Fruit fly (Drosophila melanogaster) whole organism, embryonic: ENCODE data around the gene Zdhhc8.
A peak's percentile ranks its signal among the peaks of the same experiment; 100 is the strongest.

Experiments used
- ATbp ChIP-seq: fragments of 200-800 bp; sonication (Bioruptor generic); optimal IDR thresholded peaks from 2 replicates; lab custom pipeline; 2017; ENCODE audit warnings: missing biosample characterization, mild to moderate bottlenecking, missing genetic modification characterization, missing genetic modification reagents
- Adf1 ChIP-seq: fragments of 200-800 bp; sonication (Bioruptor generic); IDR thresholded peaks from 2 replicates; pipeline ENCODE4 v1.3.6; 2022; ENCODE audit warnings: missing biosample characterization, missing genetic modification characterization
- Asciz ChIP-seq: fragments of 200-800 bp; sonication (Bioruptor generic); optimal IDR thresholded peaks from 2 replicates; lab custom pipeline; 2017; ENCODE audit warnings: missing biosample characterization, mild to moderate bottlenecking, missing genetic modification characterization, missing genetic modification reagents
- BtbVII ChIP-seq: fragments of 200-800 bp; sonication (Bioruptor generic); optimal IDR thresholded peaks from 3 replicates; lab custom pipeline; 2017; ENCODE audit warnings: missing biosample characterization, mild to moderate bottlenecking, missing genetic modification characterization
- CG11398 ChIP-seq: fragments of 200-800 bp; sonication (Bioruptor generic); optimal IDR thresholded peaks from 2 replicates; lab custom pipeline; 2016; ENCODE audit warnings: missing biosample characterization, missing genetic modification characterization
- CG13287 ChIP-seq: fragments of 200-800 bp; sonication (Bioruptor generic); IDR thresholded peaks from 2 replicates; pipeline ENCODE4 v1.3.6; 2022; ENCODE audit warnings: missing biosample characterization, missing genetic modification characterization; ENCODE audit not compliant: partially characterized antibody
- CG17385 ChIP-seq: fragments of 200-800 bp; sonication (Bioruptor generic); optimal IDR thresholded peaks from 3 replicates; lab custom pipeline; 2018; ENCODE audit warnings: missing biosample characterization, mild to moderate bottlenecking, missing genetic modification characterization
- CG18262 ChIP-seq: fragments of 200-800 bp; optimal IDR thresholded peaks from 3 replicates; lab custom pipeline; 2019; ENCODE audit warnings: missing biosample characterization, mild to moderate bottlenecking, missing genetic modification characterization, moderate library complexity
- CG1832 ChIP-seq: fragments of 200-800 bp; sonication (Bioruptor generic); optimal IDR thresholded peaks from 2 replicates; lab custom pipeline; 2017; ENCODE audit warnings: missing biosample characterization, mild to moderate bottlenecking, missing genetic modification characterization, inconsistent platforms
- CG18599 ChIP-seq: fragments of 200-800 bp; sonication (Bioruptor generic); optimal IDR thresholded peaks from 3 replicates; lab custom pipeline; 2017; ENCODE audit warnings: missing biosample characterization, missing genetic modification characterization, mild to moderate bottlenecking, moderate library complexity, missing genetic modification reagents
- CG2199 ChIP-seq: fragments of 200-800 bp; sonication (Bioruptor generic); IDR thresholded peaks from 3 replicates; pipeline ENCODE4 v1.3.6; 2022; ENCODE audit warnings: missing biosample characterization, missing genetic modification characterization
- CG2678 ChIP-seq: fragments of 200-800 bp; sonication (Bioruptor generic); optimal IDR thresholded peaks from 3 replicates; lab custom pipeline; 2019; ENCODE audit warnings: missing biosample characterization, mild to moderate bottlenecking, missing genetic modification characterization, moderate library complexity
- CG3163 ChIP-seq: fragments of 200-800 bp; sonication (Bioruptor generic); optimal IDR thresholded peaks from 3 replicates; lab custom pipeline; 2016; ENCODE audit warnings: missing biosample characterization, missing genetic modification characterization
- CG32772 ChIP-seq: fragments of 200-800 bp; sonication (Bioruptor generic); IDR thresholded peaks from 2 replicates; pipeline ENCODE4 v1.3.6; 2022; ENCODE audit warnings: missing biosample characterization, missing genetic modification characterization
- CG34422 ChIP-seq: fragments of 200-800 bp; sonication (Bioruptor generic); IDR thresholded peaks from 3 replicates; pipeline ENCODE4 v1.3.6; 2022; ENCODE audit warnings: missing biosample characterization, missing genetic modification characterization
- CG9215 ChIP-seq: fragments of 200-800 bp; sonication (Bioruptor generic); IDR thresholded peaks from 2 replicates; pipeline ENCODE4 v1.3.6; 2022; ENCODE audit warnings: missing biosample characterization, missing genetic modification characterization
- CG9797 ChIP-seq: fragments of 200-800 bp; sonication (Bioruptor generic); optimal IDR thresholded peaks from 3 replicates; lab custom pipeline; 2018; ENCODE audit warnings: missing biosample characterization, mild to moderate bottlenecking, missing genetic modification characterization
- CG9932 ChIP-seq: fragments of 200-800 bp; sonication (Bioruptor generic); IDR thresholded peaks from 2 replicates; pipeline ENCODE4 v1.3.6; 2022; ENCODE audit warnings: missing biosample characterization, missing genetic modification characterization
- Dbx ChIP-seq: fragments of 200-800 bp; sonication (Bioruptor generic); IDR thresholded peaks from 3 replicates; pipeline ENCODE4 v1.3.6; 2022; ENCODE audit warnings: missing biosample characterization, missing genetic modification characterization
- Doc2 ChIP-seq: fragments of 200-800 bp; sonication (Bioruptor generic); IDR thresholded peaks from 2 replicates; pipeline ENCODE4 v1.3.6; 2022; ENCODE audit warnings: missing biosample characterization, missing genetic modification characterization
- Drgx ChIP-seq: fragments of 200-800 bp; sonication (Bioruptor generic); IDR thresholded peaks from 2 replicates; pipeline ENCODE4 v1.3.6; 2022; ENCODE audit warnings: missing biosample characterization, missing genetic modification characterization
- HmgZ ChIP-seq: fragments of 200-800 bp; sonication (Bioruptor generic); optimal IDR thresholded peaks from 2 replicates; lab custom pipeline; 2018; ENCODE audit warnings: missing biosample characterization, mild to moderate bottlenecking, missing genetic modification characterization
- Med ChIP-seq: fragments of 200-800 bp; sonication (Bioruptor generic); peaks from one replicate; lab custom pipeline; 2016; ENCODE audit warnings: missing biosample characterization, missing genetic modification characterization, mild to moderate bottlenecking, inconsistent platforms, moderate library complexity
- Meics ChIP-seq: fragments of 200-800 bp; sonication (Bioruptor generic); optimal IDR thresholded peaks from 2 replicates; lab custom pipeline; 2017; ENCODE audit warnings: missing biosample characterization, mild to moderate bottlenecking, missing genetic modification characterization
- NK7.1 ChIP-seq: fragments of 200-800 bp; sonication (Bioruptor generic); optimal IDR thresholded peaks from 3 replicates; lab custom pipeline; 2016; ENCODE audit warnings: missing biosample characterization, missing genetic modification characterization
- Oaz ChIP-seq: fragments of 200-800 bp; sonication (Bioruptor generic); IDR thresholded peaks from 2 replicates; pipeline ENCODE4 v1.3.6; 2022; ENCODE audit warnings: missing biosample characterization, missing genetic modification characterization
- Rfx ChIP-seq: fragments of 200-800 bp; sonication (Bioruptor generic); IDR thresholded peaks from 2 replicates; pipeline ENCODE4 v1.3.6; 2022; ENCODE audit warnings: missing biosample characterization, missing genetic modification characterization
- Sox100B ChIP-seq: fragments of 200-800 bp; sonication (Bioruptor generic); optimal IDR thresholded peaks from 3 replicates; lab custom pipeline; 2018; ENCODE audit warnings: missing biosample characterization, mild to moderate bottlenecking, missing genetic modification characterization
- Sox102F ChIP-seq: fragments of 200-800 bp; sonication (Bioruptor generic); optimal IDR thresholded peaks from 2 replicates; lab custom pipeline; 2018; ENCODE audit warnings: missing biosample characterization, mild to moderate bottlenecking, missing genetic modification characterization, moderate library complexity
- Trl ChIP-seq, 3 experiments: fragments of >200 bp in 2 of 3; fragments of 200-800 bp in 1 of 3; sonication (Bioruptor generic) in 1 of 3; optimal IDR thresholded peaks; 2 replicates in 1 of 3; 3 replicates in 2 of 3; lab custom pipeline; 2016 to 2017; ENCODE audit warnings: missing biosample characterization in 1 of 3, missing genetic modification characterization in 1 of 3
- cg ChIP-seq: fragments of 200-800 bp; sonication (Bioruptor generic); optimal IDR thresholded peaks from 3 replicates; lab custom pipeline; 2019; ENCODE audit warnings: missing biosample characterization, mild to moderate bottlenecking, missing genetic modification characterization, moderate library complexity
- crol ChIP-seq: fragments of 200-800 bp; sonication (Bioruptor generic); IDR thresholded peaks from 2 replicates; pipeline ENCODE4 v1.3.6; 2022; ENCODE audit warnings: missing biosample characterization, missing genetic modification characterization
- fd96Cb ChIP-seq: fragments of 200-800 bp; sonication (Bioruptor generic); optimal IDR thresholded peaks from 2 replicates; lab custom pipeline; 2018; ENCODE audit warnings: missing biosample characterization, mild to moderate bottlenecking, missing genetic modification characterization, moderate library complexity
- gem ChIP-seq: fragments of 200-800 bp; sonication (Bioruptor generic); optimal IDR thresholded peaks from 2 replicates; lab custom pipeline; 2019; ENCODE audit warnings: missing biosample characterization, mild to moderate bottlenecking, missing genetic modification characterization, moderate library complexity
- nerfin-1 ChIP-seq: fragments of 200-800 bp; sonication (Bioruptor generic); optimal IDR thresholded peaks from 3 replicates; lab custom pipeline; 2019; ENCODE audit warnings: missing biosample characterization, mild to moderate bottlenecking, missing genetic modification characterization, moderate library complexity
- nom ChIP-seq: fragments of 200-800 bp; sonication (Bioruptor generic); optimal IDR thresholded peaks from 2 replicates; lab custom pipeline; 2017; ENCODE audit warnings: missing biosample characterization, missing genetic modification characterization, mild to moderate bottlenecking, moderate library complexity, missing genetic modification reagents
- pros ChIP-seq: fragments of 200-800 bp; sonication (Bioruptor generic); optimal IDR thresholded peaks from 3 replicates; lab custom pipeline; 2019; ENCODE audit warnings: missing biosample characterization, mild to moderate bottlenecking, missing genetic modification characterization, moderate library complexity
- psq ChIP-seq: fragments of 200-800 bp; sonication (Bioruptor generic); optimal IDR thresholded peaks from 2 replicates; lab custom pipeline; 2017; ENCODE audit warnings: missing biosample characterization, missing genetic modification characterization
- sd ChIP-seq: fragments of 200-800 bp; sonication (Bioruptor generic); optimal IDR thresholded peaks from 3 replicates; lab custom pipeline; 2018; ENCODE audit warnings: missing biosample characterization, mild to moderate bottlenecking, missing genetic modification characterization, moderate library complexity
- sens ChIP-seq: fragments of 200-800 bp; sonication (Bioruptor generic); peaks from one replicate; lab custom pipeline; 2016; ENCODE audit warnings: missing biosample characterization, missing genetic modification characterization
- tap ChIP-seq: fragments of 200-800 bp; optimal IDR thresholded peaks from 3 replicates; lab custom pipeline; 2019; ENCODE audit warnings: missing biosample characterization, mild to moderate bottlenecking, missing genetic modification characterization, moderate library complexity
- unpg ChIP-seq: fragments of 200-800 bp; sonication (Bioruptor generic); optimal IDR thresholded peaks from 3 replicates; lab custom pipeline; 2018; ENCODE audit warnings: missing biosample characterization, mild to moderate bottlenecking, missing genetic modification characterization, moderate library complexity
- vvl ChIP-seq: fragments of 200-800 bp; sonication (Bioruptor generic); IDR thresholded peaks from 2 replicates; pipeline ENCODE4 v1.3.6; 2022; ENCODE audit warnings: missing biosample characterization, missing genetic modification characterization
- wdn ChIP-seq: fragments of 200-800 bp; sonication (Bioruptor generic); IDR thresholded peaks from 2 replicates; pipeline ENCODE4 v1.3.6; 2022; ENCODE audit warnings: missing biosample characterization, missing genetic modification characterization

Zdhhc8 gene

DNA sequence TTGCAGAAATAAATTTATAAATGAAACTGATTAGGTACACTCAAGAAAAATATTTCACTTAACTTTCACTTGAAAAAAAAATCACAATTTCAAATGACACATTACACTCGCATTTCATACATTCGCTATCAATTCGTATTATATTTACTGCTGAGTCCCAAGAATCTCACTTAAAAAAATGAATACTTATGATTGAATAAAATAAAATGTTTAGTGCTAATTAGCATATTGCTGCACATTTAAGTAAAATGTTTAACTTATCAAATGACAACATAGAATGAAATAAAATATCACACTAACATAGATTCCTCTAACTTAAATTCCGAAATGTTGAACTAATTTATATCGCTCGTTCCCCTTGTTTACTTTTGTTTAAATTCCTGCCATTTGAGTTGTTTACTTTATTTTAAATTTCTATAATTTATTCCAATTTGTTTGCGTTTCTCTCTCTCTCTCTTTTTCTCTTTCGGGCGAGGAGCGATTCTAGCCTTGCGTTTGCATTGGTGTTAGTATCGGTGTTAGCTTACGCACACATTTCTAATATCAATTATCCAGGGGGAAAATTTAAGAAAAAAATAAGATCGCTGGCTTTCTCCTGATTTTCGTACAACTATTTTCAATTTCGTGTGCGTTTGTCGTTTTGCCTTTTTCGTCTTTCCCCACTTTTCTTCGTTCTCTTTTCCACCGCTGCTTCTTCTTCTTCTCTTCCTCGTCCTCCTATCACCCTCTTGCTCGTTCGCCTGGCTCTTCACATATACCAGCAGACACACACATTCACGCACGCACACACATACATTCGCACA, 633 bp downstream of the Zdhhc8 start:
- TF ChIP-seq CG13287 (GFP tag; lab: Robert Waterston, UW) (no peak), BtbVII (GFP tag; lab: Kevin White, UChicago) (peak; percentile 57), ATbp (peak; percentile 9), Adf1 (GFP tag; lab: Robert Waterston, UW) (0 out of 2 replicates have a peak, but pooled peaks have one; percentile 14), wdn (GFP tag; lab: Robert Waterston, UW) (no peak), CG18262 (no peak), Doc2 (no peak), Trl (optimal IDR thresholded peaks at IDR 0.05; lab: Kevin White, UChicago) (peak in 1 of 2 experiments; percentile 46), Trl (GFP tag; optimal IDR thresholded peaks at IDR 0.05; lab: Kevin White, UChicago) (no peak), CG1832 (GFP tag; lab: Kevin White, UChicago) (peak; percentile 50), crol (peak; percentile 82), CG34422 (GFP tag; lab: Robert Waterston, UW) (0 out of 3 replicates have a peak, but pooled peaks have one; percentile 27), Meics (GFP tag; lab: Kevin White, UChicago) (peak; percentile 15), nom (GFP tag; lab: Kevin White, UChicago) (peak; percentile 70), CG9797 (no peak), gem (tag; lab: Kevin White, UChicago) (peak; percentile 15), tap (tag; lab: Kevin White, UChicago) (no peak), sens (GFP tag; lab: Kevin White, UChicago) (peak; percentile 87), CG9932 (GFP tag; lab: Robert Waterston, UW) (peak; percentile 30; the same call in 1 of the 2 replicates), CG32772 (GFP tag; lab: Robert Waterston, UW) (no peak), unpg (peak; percentile 1), CG2678 (tag; lab: Kevin White, UChicago) (peak; percentile 16), nerfin-1 (tag; lab: Kevin White, UChicago) (no peak), CG18599 (GFP tag; lab: Kevin White, UChicago) (peak; percentile 34), vvl (GFP tag; lab: Robert Waterston, UW) (peak; percentile 39; the same call in 1 of the 2 replicates), Asciz (GFP tag; lab: Kevin White, UChicago) (peak; percentile 31), Sox100B (GFP tag; lab: Kevin White, UChicago) (peak; percentile 13), psq (GFP tag; lab: Kevin White, UChicago) (peak; percentile 92), fd96Cb (tag; lab: Kevin White, UChicago) (peak; percentile 7), CG2199 (GFP tag; lab: Robert Waterston, UW) (0 out of 3 replicates have a peak, but pooled peaks have one; percentile 28), CG9215 (GFP tag; lab: Robert Waterston, UW) (no peak), Med (GFP tag; lab: Kevin White, UChicago) (peak; percentile 47), CG17385 (GFP tag; lab: Kevin White, UChicago) (peak; percentile 96), sd (tag; lab: Kevin White, UChicago) (peak; percentile 23), Sox102F (GFP tag; lab: Kevin White, UChicago) (peak; percentile 17), pros (GFP tag; lab: Kevin White, UChicago) (peak; percentile 18), cg (GFP tag; lab: Kevin White, UChicago) (peak; percentile 95), Drgx (GFP tag; lab: Robert Waterston, UW) (peak; percentile 24; the same call in 1 of the 2 replicates), NK7.1 (GFP tag; lab: Kevin White, UChicago) (no peak), CG3163 (peak; percentile 2), HmgZ (tag; lab: Kevin White, UChicago) (no peak), Oaz (GFP tag; lab: Robert Waterston, UW) (no peak), CG11398 (GFP tag; lab: Kevin White, UChicago) (no peak), Dbx (GFP tag; lab: Robert Waterston, UW) (peak; percentile 60; the same call in 1 of the 3 replicates), Rfx (no peak)
